Worm (Caenorhabditis elegans): Measurements from ENCODE around the gene dao-6.

- TF ChIP-seq dmd-4 (tag; optimal IDR thresholded peaks at IDR 0.05): no peak
- TF ChIP-seq nhr-12 (tag; optimal IDR thresholded peaks at IDR 0.05): no peak
- no peak for TF ChIP-seq elt-3 (tag; optimal IDR thresholded peaks at IDR 0.05)
- no peak for TF ChIP-seq zag-1 (tag; optimal IDR thresholded peaks at IDR 0.05)
These were observed 28.7 kb upstream of the dao-6 start for ce11 chrIII:9764718-9765117.

Measured in whole organism, L2 larva.